Fruit fly (Drosophila melanogaster) Kc167 (cell line): ENCODE data around the gene Noc2.

Source experiments
- Myc ChIP-seq: fragments of >200 bp; optimal IDR thresholded peaks from 2 replicates; lab custom pipeline; 2017; ENCODE audit warnings: missing external identifiers
- h ChIP-seq: fragments of >200 bp; optimal IDR thresholded peaks from 3 replicates; lab custom pipeline; 2018; ENCODE audit warnings: missing external identifiers
- psq ChIP-seq: fragments of >200 bp; optimal IDR thresholded peaks from 2 replicates; lab custom pipeline; 2017; ENCODE audit warnings: missing external identifiers
- ttk ChIP-seq: sonication (Bioruptor generic); optimal IDR thresholded peaks from 2 replicates; lab custom pipeline; 2017; ENCODE audit warnings: missing external identifiers

DNA sequence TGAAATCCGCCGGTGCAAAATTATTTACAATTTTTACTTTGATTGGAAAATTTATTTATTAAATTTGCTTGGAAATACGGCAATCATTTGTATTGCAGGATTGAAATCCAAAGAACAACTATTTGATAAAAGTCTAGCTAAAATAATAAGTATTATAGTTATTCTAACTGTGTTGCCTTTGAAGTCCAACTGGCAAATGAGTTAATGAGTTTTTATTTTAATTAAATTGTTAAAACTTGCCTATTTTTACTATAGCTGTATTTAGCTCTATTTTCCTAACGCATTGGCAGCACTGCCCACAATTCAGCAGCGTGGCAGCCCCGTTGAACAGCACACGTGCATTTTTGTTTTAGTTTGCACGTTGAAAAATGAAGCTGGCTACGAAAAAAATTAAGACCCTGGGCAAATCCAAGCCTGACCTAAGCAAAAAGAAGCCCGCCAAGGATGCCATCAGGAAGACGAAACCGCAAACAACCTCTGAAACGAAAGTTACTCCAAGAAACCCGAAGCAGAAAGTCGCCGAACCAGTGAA is at the start of gene Noc2:
- TF ChIP-seq Myc = no peak
- TF ChIP-seq ttk (lab: Kevin White, UChicago) = no peak
- TF ChIP-seq h = no peak
- no peak for TF ChIP-seq psq (lab: Kevin White, UChicago)
